Worm (Caenorhabditis elegans): ENCODE data around the gene lin-18.

The lin-18 gene

ce11 chrX:4008922-4009321 lies 50.6 kb downstream of the lin-18 start (continued):
- TF ChIP-seq hif-1 (tag; optimal IDR thresholded peaks at IDR 0.05), result peak in 1 of 2 experiments; percentile 14
- TF ChIP-seq ztf-11 (tag; optimal IDR thresholded peaks at IDR 0.05), result no peak
- no peak for TF ChIP-seq madf-9 (GFP tag; conservative IDR thresholded peaks at IDR 0.05)
- TF ChIP-seq hlh-11 (tag; optimal IDR thresholded peaks at IDR 0.05), result peak; percentile 92
- peak; percentile 68; the same call in 1 of the 2 replicates for TF ChIP-seq tra-1 (GFP tag; IDR thresholded peaks at IDR 0.05)
- no peak for TF ChIP-seq sdz-12 (GFP tag; optimal IDR thresholded peaks at IDR 0.05)
- no peak for TF ChIP-seq lin-29 (GFP tag; IDR thresholded peaks at IDR 0.05)
- TF ChIP-seq ces-1 (GFP tag; optimal IDR thresholded peaks at IDR 0.05), result no peak
- no peak for TF ChIP-seq nhr-111 (GFP tag; optimal IDR thresholded peaks at IDR 0.05)
- no peak for TF ChIP-seq ZK546.5 (tag; optimal IDR thresholded peaks at IDR 0.05)
- no peak for TF ChIP-seq Y75B8A.6 (GFP tag; IDR thresholded peaks at IDR 0.05)
- no peak for TF ChIP-seq duxl-1 (tag; optimal IDR thresholded peaks at IDR 0.05; ENCODE audit: poor library complexity)
- TF ChIP-seq ztf-7 (tag; optimal IDR thresholded peaks at IDR 0.05), result peak; percentile 98
- no peak for TF ChIP-seq nhr-237 (tag; optimal IDR thresholded peaks at IDR 0.05)
- no peak for TF ChIP-seq daf-8 (GFP tag; IDR thresholded peaks at IDR 0.05)
- no peak for TF ChIP-seq ama-1 (optimal IDR thresholded peaks at IDR 0.05)
- TF ChIP-seq zfp-2 (tag; optimal IDR thresholded peaks at IDR 0.05), result no peak
- peak; percentile 60 for TF ChIP-seq nhr-77 (tag; optimal IDR thresholded peaks at IDR 0.05)
- TF ChIP-seq nhr-102 (tag; optimal IDR thresholded peaks at IDR 0.05), result peak; percentile 26
- TF ChIP-seq lir-3 (tag; optimal IDR thresholded peaks at IDR 0.05), result no peak
- no peak for TF ChIP-seq cey-2 (tag; optimal IDR thresholded peaks at IDR 0.05; ENCODE audit: borderline replicate concordance, insufficient read depth)
- TF ChIP-seq mxl-2 (GFP tag; conservative IDR thresholded peaks at IDR 0.05), result no peak
- peak; percentile 84 for TF ChIP-seq hlh-30 (tag; optimal IDR thresholded peaks at IDR 0.05; ENCODE audit: insufficient read depth)
- TF ChIP-seq aly-2 (tag; optimal IDR thresholded peaks at IDR 0.05), result no peak
- no peak for TF ChIP-seq unc-39 (tag; optimal IDR thresholded peaks at IDR 0.05)
- TF ChIP-seq nhr-11 (tag; optimal IDR thresholded peaks at IDR 0.05), result no peak
- TF ChIP-seq pqm-1 (tag; optimal IDR thresholded peaks at IDR 0.05), result peak; percentile 98
- TF ChIP-seq mdt-29 (GFP tag; IDR thresholded peaks at IDR 0.05), result no peak
- TF ChIP-seq nhr-28 (tag; optimal IDR thresholded peaks at IDR 0.05), result peak; percentile 94

- TF ChIP-seq R02D3.7 (tag; optimal IDR thresholded peaks at IDR 0.05) (no peak), zip-2 (tag; optimal IDR thresholded peaks at IDR 0.05) (no peak), dmd-8 (GFP tag; IDR thresholded peaks at IDR 0.05) (no peak), snpc-4 (tag; optimal IDR thresholded peaks at IDR 0.05) (no peak), unc-62 (GFP tag; optimal IDR thresholded peaks at IDR 0.05 in 1 of 2) (peak in 1 of 2 experiments; percentile 53), unc-62 (tag; optimal IDR thresholded peaks at IDR 0.05) (no peak), nhr-111 (GFP tag; optimal IDR thresholded peaks at IDR 0.05) (no peak), hlh-30 (tag; optimal IDR thresholded peaks at IDR 0.05; ENCODE audit: insufficient read depth) (no peak)
Measured at ce11 chrX:4010383-4010782, 52.0 kb downstream of the lin-18 start.
